Fruit fly (Drosophila melanogaster) whole organism, embryonic: ENCODE measurements around the gene plx.
A peak's percentile ranks its signal among the peaks of the same experiment; 100 is the strongest.

Source experiments
- Antp ChIP-seq: fragments of 200-800 bp; sonication (Bioruptor generic); optimal IDR thresholded peaks from 3 replicates; lab custom pipeline; 2016; ENCODE audit warnings: missing biosample characterization, missing genetic modification characterization
- C15 ChIP-seq: fragments of 200-800 bp; sonication (Bioruptor generic); IDR thresholded peaks from 3 replicates; pipeline ENCODE4 v1.3.6; 2022; ENCODE audit warnings: missing biosample characterization, missing genetic modification characterization
- CG10209 ChIP-seq: fragments of 200-800 bp; sonication (Bioruptor generic); optimal IDR thresholded peaks from 3 replicates; lab custom pipeline; 2017; ENCODE audit warnings: missing biosample characterization, mild to moderate bottlenecking, missing genetic modification characterization, missing genetic modification reagents
- CG12104 ChIP-seq: fragments of 200-800 bp; sonication (Bioruptor generic); optimal IDR thresholded peaks from 3 replicates; lab custom pipeline; 2016; ENCODE audit warnings: missing biosample characterization, missing genetic modification characterization
- CG12219 ChIP-seq: fragments of 200-800 bp; sonication (Bioruptor generic); optimal IDR thresholded peaks from 3 replicates; lab custom pipeline; 2018; ENCODE audit warnings: missing biosample characterization, mild to moderate bottlenecking, missing genetic modification characterization
- CG13624 ChIP-seq: fragments of 200-800 bp; sonication (Bioruptor generic); optimal IDR thresholded peaks from 2 replicates; lab custom pipeline; 2016; ENCODE audit warnings: missing biosample characterization, missing genetic modification characterization
- CG17385 ChIP-seq: fragments of 200-800 bp; sonication (Bioruptor generic); optimal IDR thresholded peaks from 3 replicates; lab custom pipeline; 2018; ENCODE audit warnings: missing biosample characterization, mild to moderate bottlenecking, missing genetic modification characterization
- CG17568 ChIP-seq: fragments of 200-800 bp; sonication (Bioruptor generic); optimal IDR thresholded peaks from 2 replicates; lab custom pipeline; 2018; ENCODE audit warnings: missing biosample characterization, mild to moderate bottlenecking, missing genetic modification characterization, moderate library complexity
- CG3163 ChIP-seq: fragments of 200-800 bp; sonication (Bioruptor generic); optimal IDR thresholded peaks from 3 replicates; lab custom pipeline; 2016; ENCODE audit warnings: missing biosample characterization, missing genetic modification characterization
- CG34376 ChIP-seq: fragments of 200-800 bp; sonication (Bioruptor generic); optimal IDR thresholded peaks from 2 replicates; lab custom pipeline; 2018; ENCODE audit warnings: missing biosample characterization, mild to moderate bottlenecking, missing genetic modification characterization
- CG34422 ChIP-seq: fragments of 200-800 bp; sonication (Bioruptor generic); IDR thresholded peaks from 3 replicates; pipeline ENCODE4 v1.3.6; 2022; ENCODE audit warnings: missing biosample characterization, missing genetic modification characterization
- CG3838 ChIP-seq: fragments of 200-800 bp; sonication (Bioruptor generic); optimal IDR thresholded peaks from 3 replicates; lab custom pipeline; 2016; ENCODE audit warnings: missing biosample characterization, missing genetic modification characterization
- CG4360 ChIP-seq: fragments of 200-800 bp; sonication (Bioruptor generic); IDR thresholded peaks from 2 replicates; pipeline ENCODE4 v1.3.6; 2022; ENCODE audit warnings: missing biosample characterization, missing genetic modification characterization
- CG5245 ChIP-seq: fragments of 200-800 bp; sonication (Bioruptor generic); optimal IDR thresholded peaks from 3 replicates; lab custom pipeline; 2016; ENCODE audit warnings: missing biosample characterization, missing genetic modification characterization
- CG8388 ChIP-seq: fragments of 200-800 bp; sonication (Bioruptor generic); optimal IDR thresholded peaks from 2 replicates; lab custom pipeline; 2019; ENCODE audit warnings: missing biosample characterization, mild to moderate bottlenecking, missing genetic modification characterization, moderate library complexity
- CrebB ChIP-seq: fragments of 200-800 bp; sonication (Bioruptor generic); optimal IDR thresholded peaks from 3 replicates; lab custom pipeline; 2018; ENCODE audit warnings: missing biosample characterization, mild to moderate bottlenecking, missing genetic modification characterization
- ERR ChIP-seq: fragments of 200-800 bp; sonication (Bioruptor generic); optimal IDR thresholded peaks from 2 replicates; lab custom pipeline; 2016; ENCODE audit warnings: missing biosample characterization, missing genetic modification characterization
- Ets65A ChIP-seq: fragments of 200-800 bp; sonication (Bioruptor generic); peaks from one replicate; lab custom pipeline; 2016; ENCODE audit warnings: missing biosample characterization, missing genetic modification characterization
- Fer1 ChIP-seq: fragments of 200-800 bp; sonication (Bioruptor generic); optimal IDR thresholded peaks from 2 replicates; lab custom pipeline; 2017; ENCODE audit warnings: missing biosample characterization, mild to moderate bottlenecking, missing genetic modification characterization
- H15 ChIP-seq: fragments of 200-800 bp; sonication (Bioruptor generic); IDR thresholded peaks from 3 replicates; pipeline ENCODE4 v1.3.6; 2022; ENCODE audit warnings: missing biosample characterization, missing genetic modification characterization
- HLH4C ChIP-seq: fragments of 200-800 bp; sonication (Bioruptor generic); IDR thresholded peaks from 3 replicates; pipeline ENCODE4 v1.3.6; 2022; ENCODE audit warnings: missing biosample characterization, missing genetic modification characterization; ENCODE audit not compliant: partially characterized antibody
- MESR4 ChIP-seq: fragments of 200-800 bp; sonication (Bioruptor generic); optimal IDR thresholded peaks from 2 replicates; lab custom pipeline; 2018; ENCODE audit warnings: missing biosample characterization, mild to moderate bottlenecking, missing genetic modification characterization, moderate library complexity
- Nf-YC ChIP-seq: fragments of 200-800 bp; optimal IDR thresholded peaks from 3 replicates; lab custom pipeline; 2019; ENCODE audit warnings: missing biosample characterization, mild to moderate bottlenecking, missing genetic modification characterization, moderate library complexity
- Oli ChIP-seq: fragments of 200-800 bp; sonication (Bioruptor generic); optimal IDR thresholded peaks from 2 replicates; lab custom pipeline; 2018; ENCODE audit warnings: missing biosample characterization, mild to moderate bottlenecking, missing genetic modification characterization, moderate library complexity
- Opbp ChIP-seq: fragments of 200-800 bp; sonication (Bioruptor generic); IDR thresholded peaks from 3 replicates; pipeline ENCODE4 v1.3.6; 2022; ENCODE audit warnings: missing biosample characterization, missing genetic modification characterization; ENCODE audit not compliant: partially characterized antibody
- Pdp1 ChIP-seq, 2 experiments: fragments of 200-800 bp; sonication (Bioruptor generic); optimal IDR thresholded peaks; 3 replicates each; lab custom pipeline; 2016; ENCODE audit warnings: missing biosample characterization in 2 of 2, missing genetic modification characterization in 2 of 2, mild to moderate bottlenecking in 1 of 2, moderate library complexity in 1 of 2
- Side ChIP-seq: fragments of 200-800 bp; sonication (Bioruptor generic); optimal IDR thresholded peaks from 2 replicates; lab custom pipeline; 2016; ENCODE audit warnings: missing biosample characterization, missing genetic modification characterization
- Stat92E ChIP-seq, 3 experiments: fragments of >200 bp in 2 of 3; fragments of 200-800 bp in 1 of 3; sonication (Bioruptor generic) in 1 of 3; optimal IDR thresholded peaks; 2 replicates each; lab custom pipeline; 2017 to 2019; ENCODE audit warnings: missing biosample characterization in 3 of 3, missing genetic modification characterization in 3 of 3, mild to moderate bottlenecking in 1 of 3, moderate library complexity in 1 of 3
- Trl ChIP-seq, 3 experiments: fragments of >200 bp in 2 of 3; fragments of 200-800 bp in 1 of 3; sonication (Bioruptor generic) in 1 of 3; optimal IDR thresholded peaks; 2 replicates in 1 of 3; 3 replicates in 2 of 3; lab custom pipeline; 2016 to 2017; ENCODE audit warnings: missing biosample characterization in 1 of 3, missing genetic modification characterization in 1 of 3
- YL-1 ChIP-seq: fragments of 200-800 bp; sonication (Bioruptor generic); optimal IDR thresholded peaks from 3 replicates; lab custom pipeline; 2017; ENCODE audit warnings: missing biosample characterization, mild to moderate bottlenecking, missing genetic modification characterization
- bbx ChIP-seq: fragments of 200-800 bp; sonication (Bioruptor generic); IDR thresholded peaks from 2 replicates; pipeline ENCODE4 v1.3.6; 2022; ENCODE audit warnings: missing biosample characterization, missing genetic modification characterization; ENCODE audit not compliant: partially characterized antibody
- chinmo ChIP-seq: fragments of 200-800 bp; sonication (Bioruptor generic); IDR thresholded peaks from 4 replicates; pipeline ENCODE4 v1.3.6; 2022; ENCODE audit warnings: missing biosample characterization, missing genetic modification characterization; ENCODE audit not compliant: partially characterized antibody
- gfzf ChIP-seq: fragments of 200-800 bp; sonication (Bioruptor generic); optimal IDR thresholded peaks from 2 replicates; lab custom pipeline; 2016; ENCODE audit warnings: missing biosample characterization, mild to moderate bottlenecking, missing genetic modification characterization, moderate library complexity
- inv ChIP-seq: fragments of 200-800 bp; sonication (Bioruptor generic); IDR thresholded peaks from 2 replicates; pipeline ENCODE4 v1.3.6; 2022; ENCODE audit warnings: missing biosample characterization, missing genetic modification characterization; ENCODE audit not compliant: partially characterized antibody
- kni ChIP-seq: fragments of 200-800 bp; sonication (Bioruptor generic); optimal IDR thresholded peaks from 3 replicates; lab custom pipeline; 2017; ENCODE audit warnings: mild to moderate bottlenecking, missing biosample characterization, missing genetic modification reagents, missing genetic modification characterization
- mirr ChIP-seq: fragments of 200-800 bp; sonication (Bioruptor generic); optimal IDR thresholded peaks from 3 replicates; lab custom pipeline; 2018; ENCODE audit warnings: missing biosample characterization, mild to moderate bottlenecking, missing genetic modification characterization
- mld ChIP-seq: fragments of 200-800 bp; sonication (Bioruptor generic); IDR thresholded peaks from 3 replicates; pipeline ENCODE4 v1.3.6; 2022; ENCODE audit warnings: missing biosample characterization, missing genetic modification characterization; ENCODE audit not compliant: partially characterized antibody
- nerfin-2 ChIP-seq: fragments of 200-800 bp; sonication (Bioruptor generic); IDR thresholded peaks from 2 replicates; pipeline ENCODE4 v1.3.6; 2022; ENCODE audit warnings: missing biosample characterization, missing genetic modification characterization; ENCODE audit not compliant: partially characterized antibody
- nmo ChIP-seq: fragments of 200-800 bp; sonication (Bioruptor generic); optimal IDR thresholded peaks from 2 replicates; lab custom pipeline; 2018; ENCODE audit warnings: missing biosample characterization, mild to moderate bottlenecking, missing genetic modification characterization, moderate library complexity
- pros ChIP-seq: fragments of 200-800 bp; sonication (Bioruptor generic); optimal IDR thresholded peaks from 3 replicates; lab custom pipeline; 2019; ENCODE audit warnings: missing biosample characterization, mild to moderate bottlenecking, missing genetic modification characterization, moderate library complexity
- psq ChIP-seq: fragments of 200-800 bp; sonication (Bioruptor generic); optimal IDR thresholded peaks from 2 replicates; lab custom pipeline; 2017; ENCODE audit warnings: missing biosample characterization, missing genetic modification characterization
- sug ChIP-seq: fragments of 200-800 bp; optimal IDR thresholded peaks from 2 replicates; lab custom pipeline; 2019; ENCODE audit warnings: missing biosample characterization, mild to moderate bottlenecking, missing genetic modification characterization, moderate library complexity

plx gene

dm6 chr3R:5668928-5669739, 16.5 kb upstream of the plx start, which contains the start of the genes Xe7 and Atg17 (continued):
- TF ChIP-seq Stat92E (GFP tag; optimal IDR thresholded peaks at IDR 0.05; lab: Kevin White, UChicago), result no peak

- TF ChIP-seq chinmo (GFP tag; lab: Robert Waterston, UW) (peak; percentile 61; the same call in 1 of the 4 replicates), CG17385 (GFP tag; lab: Kevin White, UChicago) (peak; percentile 95), CG8388 (GFP tag; lab: Kevin White, UChicago) (peak; percentile 13), nmo (GFP tag; lab: Kevin White, UChicago) (no peak), Nf-YC (no peak), CrebB (tag; lab: Kevin White, UChicago) (no peak), CG34422 (GFP tag; lab: Robert Waterston, UW) (no peak), Pdp1 (GFP tag; optimal IDR thresholded peaks at IDR 0.05; lab: Kevin White, UChicago) (no peak), CG12104 (no peak), mirr (GFP tag; lab: Kevin White, UChicago) (peak; percentile 36), HLH4C (GFP tag; lab: Robert Waterston, UW) (0 out of 3 replicates have a peak, but pooled peaks have one; percentile 5), Fer1 (peak; percentile 5), sug (tag; lab: Kevin White, UChicago) (peak; percentile 14), pros (GFP tag; lab: Kevin White, UChicago) (peak; percentile 30), Trl (optimal IDR thresholded peaks at IDR 0.05; lab: Kevin White, UChicago) (peak in 1 of 2 experiments; percentile 85), Trl (GFP tag; optimal IDR thresholded peaks at IDR 0.05; lab: Kevin White, UChicago) (no peak), CG3838 (GFP tag; lab: Kevin White, UChicago) (no peak), inv (GFP tag; lab: Robert Waterston, UW) (0 out of 2 replicates have a peak, but pooled peaks have one; percentile 2), nerfin-2 (GFP tag; lab: Robert Waterston, UW) (peak; percentile 4; the same call in 1 of the 2 replicates), kni (GFP tag; lab: Kevin White, UChicago) (no peak), Side (GFP tag; lab: Kevin White, UChicago) (no peak), CG34376 (GFP tag; lab: Kevin White, UChicago) (peak; percentile 35), gfzf (GFP tag; lab: Kevin White, UChicago) (no peak), psq (GFP tag; lab: Kevin White, UChicago) (peak; percentile 97), CG12219 (GFP tag; lab: Kevin White, UChicago) (no peak), C15 (GFP tag; lab: Robert Waterston, UW) (no peak), YL-1 (GFP tag; lab: Kevin White, UChicago) (peak; percentile 2), bbx (GFP tag; lab: Robert Waterston, UW) (peak; percentile 12; the same call in 1 of the 2 replicates), Ets65A (GFP tag; lab: Kevin White, UChicago) (peak; percentile 43), ERR (GFP tag; lab: Kevin White, UChicago) (peak; percentile 11), mld (GFP tag; lab: Robert Waterston, UW) (0 out of 3 replicates have a peak, but pooled peaks have one; percentile 18), CG17568 (GFP tag; lab: Kevin White, UChicago) (peak; percentile 49), Antp (GFP tag; lab: Kevin White, UChicago) (no peak), CG5245 (GFP tag; lab: Kevin White, UChicago) (no peak), CG3163 (GFP tag; lab: Kevin White, UChicago) (peak; percentile 80), MESR4 (peak; percentile 58), CG13624 (GFP tag; lab: Kevin White, UChicago) (peak; percentile 21), Opbp (GFP tag; lab: Robert Waterston, UW) (0 out of 3 replicates have a peak, but pooled peaks have one; percentile 1), Oli (no peak), H15 (GFP tag; lab: Robert Waterston, UW) (no peak), CG4360 (peak; percentile 99), CG10209 (GFP tag; lab: Kevin White, UChicago) (no peak)
Observed at dm6 chr3R:5669740-5670659, 15.7 kb upstream of the plx start.
